Fruit fly (Drosophila melanogaster) whole organism, embryonic: ENCODE measurements around the gene CG15283.
A peak's percentile ranks its signal among the peaks of the same experiment; 100 is the strongest.

Experiments used
- C15 ChIP-seq: fragments of 200-800 bp; sonication (Bioruptor generic); IDR thresholded peaks from 3 replicates; pipeline ENCODE4 v1.3.6; 2022; ENCODE audit warnings: missing biosample characterization, missing genetic modification characterization
- CG11085 ChIP-seq: fragments of 200-800 bp; sonication (Bioruptor generic); IDR thresholded peaks from 2 replicates; pipeline ENCODE4 v1.3.6; 2022; ENCODE audit warnings: missing biosample characterization, missing genetic modification characterization
- CG11504 ChIP-seq: fragments of 200-800 bp; sonication (Bioruptor generic); optimal IDR thresholded peaks from 3 replicates; lab custom pipeline; 2019; ENCODE audit warnings: missing biosample characterization, mild to moderate bottlenecking, missing genetic modification characterization, moderate library complexity
- CG12219 ChIP-seq: fragments of 200-800 bp; sonication (Bioruptor generic); optimal IDR thresholded peaks from 3 replicates; lab custom pipeline; 2018; ENCODE audit warnings: missing biosample characterization, mild to moderate bottlenecking, missing genetic modification characterization
- CG12299 ChIP-seq: fragments of 200-800 bp; sonication (Bioruptor generic); optimal IDR thresholded peaks from 2 replicates; lab custom pipeline; 2018; ENCODE audit warnings: missing biosample characterization, mild to moderate bottlenecking, missing genetic modification characterization
- CG12942 ChIP-seq: fragments of 200-800 bp; sonication (Bioruptor generic); optimal IDR thresholded peaks from 3 replicates; lab custom pipeline; 2016; ENCODE audit warnings: missing biosample characterization, missing genetic modification characterization
- CG14050 ChIP-seq: fragments of 200-800 bp; sonication (Bioruptor generic); IDR thresholded peaks from 3 replicates; pipeline ENCODE4 v1.3.6; 2022; ENCODE audit warnings: missing biosample characterization, missing genetic modification characterization
- CG14860 ChIP-seq: fragments of 200-800 bp; sonication (Bioruptor generic); IDR thresholded peaks from 3 replicates; pipeline ENCODE4 v1.3.6; 2022; ENCODE audit warnings: missing biosample characterization, missing genetic modification characterization; ENCODE audit not compliant: partially characterized antibody
- CG15073 ChIP-seq: fragments of 200-800 bp; sonication (Bioruptor generic); optimal IDR thresholded peaks from 2 replicates; lab custom pipeline; 2016; ENCODE audit warnings: missing biosample characterization, missing genetic modification characterization
- CG1603 ChIP-seq: fragments of 200-800 bp; sonication (Bioruptor generic); optimal IDR thresholded peaks from 2 replicates; lab custom pipeline; 2019; ENCODE audit warnings: missing biosample characterization, mild to moderate bottlenecking, missing genetic modification characterization, moderate library complexity
- CG16863 ChIP-seq: fragments of 200-800 bp; sonication (Bioruptor generic); optimal IDR thresholded peaks from 3 replicates; lab custom pipeline; 2016; ENCODE audit warnings: missing biosample characterization, missing genetic modification characterization
- CG17186 ChIP-seq: fragments of 200-800 bp; sonication (Bioruptor generic); optimal IDR thresholded peaks from 3 replicates; lab custom pipeline; 2017; ENCODE audit warnings: missing biosample characterization, missing genetic modification reagents, missing genetic modification characterization
- CG33557 ChIP-seq: fragments of 200-800 bp; sonication (Bioruptor generic); optimal IDR thresholded peaks from 2 replicates; lab custom pipeline; 2019; ENCODE audit warnings: missing biosample characterization, mild to moderate bottlenecking, missing genetic modification characterization, moderate library complexity
- CG3847 ChIP-seq: fragments of 200-800 bp; sonication (Bioruptor generic); IDR thresholded peaks from 2 replicates; pipeline ENCODE4 v1.3.6; 2022; ENCODE audit warnings: missing biosample characterization, missing genetic modification characterization
- CG3995 ChIP-seq: fragments of 200-800 bp; sonication (Bioruptor generic); optimal IDR thresholded peaks from 3 replicates; lab custom pipeline; 2016; ENCODE audit warnings: missing biosample characterization, missing genetic modification characterization
- CG5180 ChIP-seq: fragments of 200-800 bp; sonication (Bioruptor generic); optimal IDR thresholded peaks from 3 replicates; lab custom pipeline; 2017; ENCODE audit warnings: missing biosample characterization, missing genetic modification characterization, mild to moderate bottlenecking, moderate library complexity, missing genetic modification reagents
- CG6272 ChIP-seq: fragments of 200-800 bp; sonication (Bioruptor generic); IDR thresholded peaks from 2 replicates; pipeline ENCODE4 v1.3.6; 2022; ENCODE audit warnings: missing biosample characterization, missing genetic modification characterization
- CG6654 ChIP-seq: fragments of 200-800 bp; sonication (Bioruptor generic); optimal IDR thresholded peaks from 2 replicates; lab custom pipeline; 2017; ENCODE audit warnings: missing biosample characterization, mild to moderate bottlenecking, missing genetic modification characterization
- CG7271 ChIP-seq: fragments of 200-800 bp; sonication (Bioruptor generic); optimal IDR thresholded peaks from 2 replicates; lab custom pipeline; 2018; ENCODE audit warnings: missing biosample characterization, mild to moderate bottlenecking, missing genetic modification characterization, moderate library complexity
- CG7357 ChIP-seq: fragments of 200-800 bp; sonication (Bioruptor generic); IDR thresholded peaks from 3 replicates; pipeline ENCODE4 v1.3.6; 2022; ENCODE audit warnings: missing biosample characterization, missing genetic modification characterization
- CG8290 ChIP-seq, 3 experiments: fragments of 200-800 bp; sonication (Bioruptor generic); optimal IDR thresholded peaks; 2 replicates each; lab custom pipeline; 2016 to 2019; ENCODE audit warnings: missing biosample characterization in 3 of 3, missing genetic modification characterization in 3 of 3, mild to moderate bottlenecking in 2 of 3, moderate library complexity in 1 of 3
- CG9437 ChIP-seq: fragments of 200-800 bp; sonication (Bioruptor generic); optimal IDR thresholded peaks from 2 replicates; lab custom pipeline; 2018; ENCODE audit warnings: missing biosample characterization, mild to moderate bottlenecking, missing genetic modification characterization
- CG9609 ChIP-seq: fragments of 200-800 bp; sonication (Bioruptor generic); optimal IDR thresholded peaks from 3 replicates; lab custom pipeline; 2016; ENCODE audit warnings: missing biosample characterization, missing genetic modification characterization
- CG9932 ChIP-seq: fragments of 200-800 bp; sonication (Bioruptor generic); IDR thresholded peaks from 2 replicates; pipeline ENCODE4 v1.3.6; 2022; ENCODE audit warnings: missing biosample characterization, missing genetic modification characterization
- CkIIα-i1 ChIP-seq: fragments of 200-800 bp; sonication (Bioruptor generic); IDR thresholded peaks from 2 replicates; pipeline ENCODE4 v1.3.6; 2022; ENCODE audit warnings: missing biosample characterization, missing genetic modification characterization
- Deaf1 ChIP-seq: fragments of 200-800 bp; optimal IDR thresholded peaks from 3 replicates; lab custom pipeline; 2019; ENCODE audit warnings: missing biosample characterization, mild to moderate bottlenecking, missing genetic modification characterization, moderate library complexity
- Doc2 ChIP-seq: fragments of 200-800 bp; sonication (Bioruptor generic); IDR thresholded peaks from 2 replicates; pipeline ENCODE4 v1.3.6; 2022; ENCODE audit warnings: missing biosample characterization, missing genetic modification characterization
- Fer2 ChIP-seq: fragments of 200-800 bp; sonication (Bioruptor generic); optimal IDR thresholded peaks from 2 replicates; lab custom pipeline; 2018; ENCODE audit warnings: missing biosample characterization, mild to moderate bottlenecking, missing genetic modification characterization, moderate library complexity
- Gug ChIP-seq: fragments of 200-800 bp; sonication (Bioruptor generic); IDR thresholded peaks from 4 replicates; pipeline ENCODE4 v1.3.6; 2022; ENCODE audit warnings: missing biosample characterization, missing genetic modification characterization
- Hand ChIP-seq: fragments of 200-800 bp; sonication (Bioruptor generic); optimal IDR thresholded peaks from 2 replicates; lab custom pipeline; 2017; ENCODE audit warnings: mild to moderate bottlenecking, missing biosample characterization, missing genetic modification reagents, missing genetic modification characterization
- Lhr ChIP-seq: fragments of 200-800 bp; sonication (Bioruptor generic); optimal IDR thresholded peaks from 3 replicates; lab custom pipeline; 2017; ENCODE audit warnings: mild to moderate bottlenecking, missing biosample characterization, missing genetic modification reagents, missing genetic modification characterization
- Nf-YC ChIP-seq: fragments of 200-800 bp; optimal IDR thresholded peaks from 3 replicates; lab custom pipeline; 2019; ENCODE audit warnings: missing biosample characterization, mild to moderate bottlenecking, missing genetic modification characterization, moderate library complexity
- PHDP ChIP-seq: fragments of 200-800 bp; sonication (Bioruptor generic); optimal IDR thresholded peaks from 3 replicates; lab custom pipeline; 2018; ENCODE audit warnings: missing biosample characterization, mild to moderate bottlenecking, missing genetic modification characterization, moderate library complexity
- Ptx1 ChIP-seq: fragments of 200-800 bp; sonication (Bioruptor generic); IDR thresholded peaks from 2 replicates; pipeline ENCODE4 v1.3.6; 2022; ENCODE audit warnings: missing biosample characterization, missing genetic modification characterization
- Ravus ChIP-seq: fragments of 200-800 bp; sonication (Bioruptor generic); IDR thresholded peaks from 2 replicates; pipeline ENCODE4 v1.3.6; 2022; ENCODE audit warnings: missing biosample characterization, missing genetic modification characterization
- Rfx ChIP-seq: fragments of 200-800 bp; sonication (Bioruptor generic); IDR thresholded peaks from 2 replicates; pipeline ENCODE4 v1.3.6; 2022; ENCODE audit warnings: missing biosample characterization, missing genetic modification characterization
- Sry-β ChIP-seq: fragments of 200-800 bp; sonication (Bioruptor generic); optimal IDR thresholded peaks from 2 replicates; lab custom pipeline; 2018; ENCODE audit warnings: missing biosample characterization, mild to moderate bottlenecking, missing genetic modification characterization, moderate library complexity
- Taf1 ChIP-seq: fragments of 200-800 bp; sonication (Bioruptor generic); IDR thresholded peaks from 2 replicates; pipeline ENCODE4 v1.3.6; 2022; ENCODE audit warnings: missing biosample characterization, missing genetic modification characterization
- Tbp ChIP-seq: fragments of >200 bp; optimal IDR thresholded peaks from 2 replicates; lab custom pipeline; 2018; ENCODE audit warnings: missing biosample characterization, missing genetic modification characterization
- ab ChIP-seq: fragments of 200-800 bp; sonication (Bioruptor generic); optimal IDR thresholded peaks from 2 replicates; lab custom pipeline; 2016; ENCODE audit warnings: missing biosample characterization, missing genetic modification characterization
- al ChIP-seq: fragments of 200-800 bp; sonication (Bioruptor generic); IDR thresholded peaks from 2 replicates; pipeline ENCODE4 v1.3.6; 2022; ENCODE audit warnings: missing biosample characterization, missing genetic modification characterization
- btn ChIP-seq: fragments of 200-800 bp; sonication (Bioruptor generic); optimal IDR thresholded peaks from 2 replicates; lab custom pipeline; 2016; ENCODE audit warnings: missing biosample characterization, missing genetic modification characterization
- corto ChIP-seq: fragments of 200-800 bp; sonication (Bioruptor generic); optimal IDR thresholded peaks from 2 replicates; lab custom pipeline; 2016; ENCODE audit warnings: missing biosample characterization, mild to moderate bottlenecking, missing genetic modification characterization, moderate library complexity
- dm ChIP-seq: fragments of 200-800 bp; sonication (Bioruptor generic); optimal IDR thresholded peaks from 3 replicates; lab custom pipeline; 2016; ENCODE audit warnings: missing biosample characterization, missing genetic modification characterization
- fd96Cb ChIP-seq: fragments of 200-800 bp; sonication (Bioruptor generic); optimal IDR thresholded peaks from 2 replicates; lab custom pipeline; 2018; ENCODE audit warnings: missing biosample characterization, mild to moderate bottlenecking, missing genetic modification characterization, moderate library complexity
- grn ChIP-seq: fragments of 200-800 bp; sonication (Bioruptor generic); optimal IDR thresholded peaks from 3 replicates; lab custom pipeline; 2017; ENCODE audit warnings: missing biosample characterization, missing genetic modification characterization
- insv ChIP-seq, 2 experiments: fragments of 200-800 bp; sonication (Bioruptor generic); optimal IDR thresholded peaks; 3 replicates each; lab custom pipeline; 2016 to 2018; ENCODE audit warnings: missing biosample characterization in 2 of 2, missing genetic modification characterization in 2 of 2
- lab ChIP-seq: fragments of 200-800 bp; sonication (Bioruptor generic); optimal IDR thresholded peaks from 3 replicates; lab custom pipeline; 2017; ENCODE audit warnings: missing biosample characterization, missing genetic modification characterization, mild to moderate bottlenecking, moderate library complexity, missing genetic modification reagents
- nau ChIP-seq: fragments of 200-800 bp; sonication (Bioruptor generic); optimal IDR thresholded peaks from 3 replicates; lab custom pipeline; 2017; ENCODE audit warnings: missing biosample characterization, mild to moderate bottlenecking, missing genetic modification characterization, missing genetic modification reagents
- psq ChIP-seq: fragments of 200-800 bp; sonication (Bioruptor generic); optimal IDR thresholded peaks from 2 replicates; lab custom pipeline; 2017; ENCODE audit warnings: missing biosample characterization, missing genetic modification characterization
- sc ChIP-seq, 3 experiments: fragments of >200 bp in 2 of 3; fragments of 200-800 bp in 1 of 3; sonication (Bioruptor generic) in 1 of 3; optimal IDR thresholded peaks; 2 replicates in 2 of 3; 3 replicates in 1 of 3; lab custom pipeline; 2017; ENCODE audit warnings: mild to moderate bottlenecking in 1 of 3, missing biosample characterization in 1 of 3, missing genetic modification characterization in 1 of 3, missing genetic modification reagents in 1 of 3

CG15283 gene

DNA sequence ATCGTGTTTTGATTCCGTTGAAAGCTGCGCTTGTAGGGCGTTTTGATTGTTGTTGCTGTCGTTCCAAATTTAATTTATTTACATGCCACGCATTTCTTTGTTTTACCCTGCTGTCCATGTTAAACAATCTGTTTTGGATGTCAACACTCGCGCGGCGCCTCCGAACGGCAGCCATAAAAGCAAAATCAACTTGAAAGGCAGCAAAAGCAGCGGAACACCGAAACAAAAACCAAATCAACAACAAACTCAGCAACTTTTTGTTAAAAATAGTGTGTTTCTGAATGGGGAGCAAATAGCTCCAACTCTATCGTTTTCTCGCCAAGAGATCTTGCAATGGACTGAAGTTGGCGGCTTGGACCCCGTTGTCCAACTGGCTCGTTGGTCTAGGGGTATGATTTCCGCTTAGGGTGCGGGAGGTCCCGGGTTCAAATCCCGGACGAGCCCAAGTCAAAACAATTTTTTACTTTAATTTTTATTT is 44.8 kb upstream of the CG15283 start (continued):
- TF ChIP-seq CG9437 (GFP tag; lab: Kevin White, UChicago): no peak
- TF ChIP-seq CG7271 (tag; lab: Kevin White, UChicago): no peak
- TF ChIP-seq CG7357 (GFP tag; lab: Robert Waterston, UW): no peak
- TF ChIP-seq Doc2: no peak
- TF ChIP-seq CG1603 (tag; lab: Kevin White, UChicago): peak; percentile 20
- TF ChIP-seq Fer2 (tag; lab: Kevin White, UChicago): no peak
- TF ChIP-seq CG8290 (GFP tag; optimal IDR thresholded peaks at IDR 0.05; lab: Kevin White, UChicago): no peak
- TF ChIP-seq CG8290 (tag; optimal IDR thresholded peaks at IDR 0.05; lab: Kevin White, UChicago): peak in 1 of 2 experiments; percentile 44
- no peak for TF ChIP-seq Deaf1 (tag; lab: Kevin White, UChicago)
- no peak for TF ChIP-seq nau (GFP tag; lab: Kevin White, UChicago)
- TF ChIP-seq ab: no peak
- no peak for TF ChIP-seq CG14050
- no peak for TF ChIP-seq al (GFP tag; lab: Robert Waterston, UW)
- TF ChIP-seq Sry-β (GFP tag; lab: Kevin White, UChicago): no peak
- TF ChIP-seq Hand (GFP tag; lab: Kevin White, UChicago): no peak
- no peak for TF ChIP-seq CG33557 (GFP tag; lab: Kevin White, UChicago)
- no peak for TF ChIP-seq CG12219
- TF ChIP-seq CG6272 (GFP tag; lab: Robert Waterston, UW): no peak
- no peak for TF ChIP-seq sc (optimal IDR thresholded peaks at IDR 0.05; lab: Kevin White, UChicago)
- no peak for TF ChIP-seq sc (GFP tag; optimal IDR thresholded peaks at IDR 0.05; lab: Kevin White, UChicago)
- TF ChIP-seq CG3995 (GFP tag; lab: Kevin White, UChicago): no peak
- TF ChIP-seq psq (GFP tag; lab: Kevin White, UChicago): no peak
- no peak for TF ChIP-seq Lhr
- no peak for TF ChIP-seq Gug
- no peak for TF ChIP-seq CG16863 (GFP tag; lab: Kevin White, UChicago)
- TF ChIP-seq Rfx: peak; percentile 49
- no peak for TF ChIP-seq CG12942
- no peak for TF ChIP-seq CG9932
- TF ChIP-seq Ptx1 (GFP tag; lab: Robert Waterston, UW): no peak
- no peak for TF ChIP-seq CG12299 (tag; lab: Kevin White, UChicago)
- no peak for TF ChIP-seq CG9609 (GFP tag; lab: Kevin White, UChicago)
- peak; percentile 21 for TF ChIP-seq CG11504 (tag; lab: Kevin White, UChicago)
- no peak for TF ChIP-seq btn (GFP tag; lab: Kevin White, UChicago)
- no peak for TF ChIP-seq CG5180 (GFP tag; lab: Kevin White, UChicago)
- TF ChIP-seq lab (GFP tag; lab: Kevin White, UChicago): no peak
- no peak for TF ChIP-seq Taf1 (GFP tag; lab: Robert Waterston, UW)
- TF ChIP-seq corto (GFP tag; lab: Kevin White, UChicago): no peak
- no peak for TF ChIP-seq CG17186 (GFP tag; lab: Kevin White, UChicago)
- TF ChIP-seq fd96Cb (tag; lab: Kevin White, UChicago): no peak
- no peak for TF ChIP-seq CG11085 (GFP tag; lab: Robert Waterston, UW)
- TF ChIP-seq dm (GFP tag; lab: Kevin White, UChicago): no peak
- TF ChIP-seq CG15073: no peak
- no peak for TF ChIP-seq PHDP (tag; lab: Kevin White, UChicago)
- TF ChIP-seq insv (GFP tag; optimal IDR thresholded peaks at IDR 0.05; lab: Kevin White, UChicago): no peak
- TF ChIP-seq CG14860 (GFP tag; lab: Robert Waterston, UW): peak; percentile 79
- TF ChIP-seq C15 (GFP tag; lab: Robert Waterston, UW): no peak
- TF ChIP-seq grn (GFP tag; lab: Kevin White, UChicago): no peak
- no peak for TF ChIP-seq Tbp (GFP tag; lab: Kevin White, UChicago)
- TF ChIP-seq Ravus (GFP tag; lab: Robert Waterston, UW): no peak
- no peak for TF ChIP-seq CG3847 (GFP tag; lab: Robert Waterston, UW)
- TF ChIP-seq CkIIα-i1 (GFP tag; lab: Robert Waterston, UW): no peak
- no peak for TF ChIP-seq Nf-YC (tag; lab: Kevin White, UChicago)
- TF ChIP-seq CG6654: no peak
